Worm (Caenorhabditis elegans) whole organism, midembryonic: Measurements from ENCODE around the gene srh-231.

ENCODE experiments used
- flt-1 ChIP-seq: fragments of 200-800 bp; sonication (Bioruptor generic); IDR thresholded peaks from 2 replicates; pipeline ENCODE4 v1.3.6; 2022; ENCODE audit warnings: missing genetic modification characterization, missing compliant biosample characterization
- ref-1 ChIP-seq: fragments of 200-800 bp; sonication (Bioruptor generic); conservative IDR thresholded peaks from 2 replicates; pipeline ENCODE4 v1.3.6; 2022; ENCODE audit warnings: missing genetic modification reagents, missing genetic modification characterization, missing compliant biosample characterization
- tab-1 ChIP-seq: fragments of 200-800 bp; sonication (Bioruptor generic); IDR thresholded peaks from 2 replicates; pipeline ENCODE4 v1.3.6; 2022; ENCODE audit warnings: missing genetic modification characterization, missing compliant biosample characterization
- ztf-23 ChIP-seq: fragments of 200-800 bp; sonication (Bioruptor generic); IDR thresholded peaks from 2 replicates; pipeline ENCODE4 v1.3.6; 2022; ENCODE audit warnings: missing genetic modification reagents, missing genetic modification characterization, missing compliant biosample characterization

DNA sequence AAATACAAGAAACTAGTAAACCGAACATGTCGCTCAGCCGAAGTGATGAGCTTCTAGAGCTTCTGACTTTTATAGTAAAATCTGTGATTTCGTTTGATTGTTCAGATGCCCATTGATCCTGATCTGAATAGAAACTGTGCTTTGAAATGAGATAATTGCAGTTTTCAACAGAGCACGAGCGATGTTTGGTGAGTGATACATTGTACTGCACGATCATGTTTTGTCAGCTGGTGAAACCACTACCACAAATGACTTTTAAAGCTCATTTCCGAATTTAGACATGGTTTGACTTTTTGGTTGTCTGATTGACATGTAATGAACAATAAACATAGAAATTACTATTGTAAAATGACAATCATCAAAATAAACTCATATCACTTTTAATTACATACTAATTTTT, 3.4 kb upstream of the srh-231 start, which contains the start of gene tag-293:
- no peak for TF ChIP-seq ztf-23 (GFP tag; lab: Robert Waterston, UW)
- TF ChIP-seq tab-1 (GFP tag; lab: Robert Waterston, UW): no peak
- no peak for TF ChIP-seq flt-1 (GFP tag; lab: Robert Waterston, UW)
- no peak for TF ChIP-seq ref-1
